Worm (Caenorhabditis elegans): ENCODE data around the gene R10D12.6.

ce11 chrV:13936052-13936451 lies 13.1 kb upstream of the R10D12.6 start:
- TF ChIP-seq zag-1 (tag; optimal IDR thresholded peaks at IDR 0.05) (no peak), nhr-237 (tag; optimal IDR thresholded peaks at IDR 0.05) (no peak), sem-4 (tag; optimal IDR thresholded peaks at IDR 0.05) (no peak), alr-1 (tag; optimal IDR thresholded peaks at IDR 0.05) (no peak), egl-27 (tag; optimal IDR thresholded peaks at IDR 0.05) (no peak), C34F6.9 (tag; optimal IDR thresholded peaks at IDR 0.05) (no peak), Y55F3AM.14 (GFP tag; optimal IDR thresholded peaks at IDR 0.05) (no peak), unc-62 (GFP tag; optimal IDR thresholded peaks at IDR 0.05) (no peak), nhr-12 (tag; optimal IDR thresholded peaks at IDR 0.05) (no peak), unc-39 (tag; optimal IDR thresholded peaks at IDR 0.05) (no peak), snpc-4 (tag; optimal IDR thresholded peaks at IDR 0.05) (no peak), blmp-1 (tag; optimal IDR thresholded peaks at IDR 0.05; ENCODE audit: insufficient read depth) (no peak)

All from whole organism, L2 larva.